Fruit fly (Drosophila melanogaster) S2 (cell line): ENCODE results near the gene Ac13E.
A peak's percentile ranks its signal among the peaks of the same experiment; 100 is the strongest.

Experiments used
- CG8478 ChIP-seq: fragments of >200 bp; optimal IDR thresholded peaks from 2 replicates; lab custom pipeline; 2018
- CTCF ChIP-seq, 2 experiments: fragments of >200 bp; optimal IDR thresholded peaks; 2 replicates each; lab custom pipeline; 2018

The Ac13E gene

DNA sequence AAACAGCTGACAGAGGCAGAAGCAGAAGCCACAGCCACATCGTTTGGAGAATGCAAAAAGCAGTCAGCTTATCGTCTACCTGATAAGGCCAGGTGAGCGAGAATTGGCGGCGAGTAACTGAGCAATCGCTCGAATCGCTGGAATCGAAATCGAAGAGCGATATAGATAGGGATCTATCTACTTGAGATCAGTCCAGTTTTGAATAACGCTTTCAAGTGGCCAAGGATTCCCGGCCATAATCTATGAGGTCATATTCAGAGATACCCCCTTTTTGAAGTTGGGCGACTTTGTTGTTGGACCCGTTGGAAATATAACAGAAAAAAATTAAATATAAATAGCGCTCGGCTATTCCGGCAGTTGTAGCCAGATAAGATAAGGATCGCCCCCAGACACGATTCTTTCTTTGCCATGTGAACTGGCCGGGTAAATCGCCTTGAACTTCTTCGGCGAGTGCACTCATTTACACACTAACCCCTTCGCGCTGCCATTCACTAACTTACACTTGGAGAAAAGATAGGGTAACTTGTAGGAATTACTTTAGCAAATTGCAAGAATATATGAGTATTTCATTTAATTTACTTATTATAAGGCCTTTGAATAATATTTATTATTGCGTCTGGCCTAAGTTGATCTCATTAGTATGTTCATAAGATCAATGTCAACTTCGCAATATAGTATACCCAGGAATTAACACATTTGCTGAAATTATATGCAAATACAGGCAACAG is 31.5 kb downstream of the Ac13E start:
- TF ChIP-seq CG8478: no peak
- no peak for TF ChIP-seq CTCF (optimal IDR thresholded peaks at IDR 0.05; lab: Kevin White, UChicago)

- no peak for TF ChIP-seq CG8478
- TF ChIP-seq CTCF (optimal IDR thresholded peaks at IDR 0.05; lab: Kevin White, UChicago): no peak
Measured at dm6 chrX:15511399-15511798, 42.7 kb downstream of the Ac13E start.

dm6 chrX:15502864-15503263 is 51.2 kb downstream of the Ac13E start:
- no peak for TF ChIP-seq CG8478
- no peak for TF ChIP-seq CTCF (optimal IDR thresholded peaks at IDR 0.05; lab: Kevin White, UChicago)

DNA sequence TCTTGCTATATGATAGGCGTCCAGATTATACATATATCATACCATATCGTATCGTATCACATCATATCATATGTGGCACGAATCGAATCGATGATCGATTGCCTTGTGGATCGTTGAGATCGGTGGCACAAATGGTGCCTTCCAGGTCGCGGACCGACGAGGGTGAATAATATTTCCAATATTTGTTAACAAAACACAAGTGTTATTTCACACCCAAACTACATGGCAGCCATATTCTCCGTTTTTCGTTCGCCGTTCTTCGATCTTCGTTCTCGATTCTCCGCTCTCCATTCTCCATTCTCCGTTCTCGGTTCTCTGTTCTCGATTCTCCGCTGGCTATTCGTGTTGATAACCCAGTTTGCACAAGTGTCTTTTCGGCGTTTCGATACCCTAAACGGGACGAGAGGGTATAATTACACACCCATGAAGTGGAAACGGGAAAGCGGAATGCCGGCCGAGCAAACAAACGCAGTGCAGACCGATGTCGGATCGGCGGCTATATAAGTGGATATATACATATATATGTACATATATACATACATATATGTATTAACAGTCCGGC is 52.3 kb downstream of the Ac13E start:
- TF ChIP-seq CTCF (optimal IDR thresholded peaks at IDR 0.05; lab: Kevin White, UChicago): no peak
- TF ChIP-seq CG8478: no peak

DNA sequence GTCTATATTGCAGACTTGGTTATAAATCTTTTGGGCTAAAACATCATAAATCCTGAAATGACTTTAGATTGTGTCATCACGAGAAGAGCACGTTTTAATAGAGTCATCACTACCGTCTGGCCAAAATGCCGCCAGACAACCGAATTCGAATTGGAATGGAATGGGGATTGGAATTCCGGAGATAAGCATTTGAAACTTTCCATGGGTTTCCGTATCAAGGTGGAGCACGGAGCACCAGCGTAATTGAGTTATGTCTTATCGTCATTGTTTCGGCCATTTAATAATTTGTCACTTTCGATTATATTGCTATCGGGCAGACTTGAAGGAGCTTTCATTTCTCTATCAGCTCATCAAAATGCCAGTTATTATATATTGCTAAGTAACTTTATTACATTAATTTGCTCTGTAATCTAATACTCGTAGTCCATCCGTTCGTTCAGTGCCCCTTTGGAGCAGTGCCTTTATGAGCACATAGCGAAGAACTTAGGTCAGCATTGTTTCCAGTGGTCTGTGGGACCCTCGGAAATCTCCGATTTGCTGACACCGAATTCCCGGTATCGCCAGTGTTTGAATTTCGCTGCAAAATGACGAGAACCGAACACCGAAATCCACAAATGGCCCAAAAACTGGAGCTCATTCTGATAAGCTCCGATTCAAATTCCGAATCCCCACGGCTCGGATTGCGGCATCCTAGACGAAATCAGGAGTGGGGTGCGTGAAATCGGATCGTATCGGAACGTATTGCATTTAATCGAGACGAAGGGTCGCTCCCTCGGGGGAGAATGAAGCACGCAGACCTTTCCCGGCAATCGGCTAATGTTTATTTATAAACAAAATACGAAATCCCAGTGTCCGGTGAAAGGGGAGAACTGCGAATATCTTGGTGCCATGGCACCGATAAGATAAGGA is 53.8 kb downstream of the Ac13E start:
- TF ChIP-seq CTCF (optimal IDR thresholded peaks at IDR 0.05; lab: Kevin White, UChicago) (no peak), CG8478 (no peak)

DNA sequence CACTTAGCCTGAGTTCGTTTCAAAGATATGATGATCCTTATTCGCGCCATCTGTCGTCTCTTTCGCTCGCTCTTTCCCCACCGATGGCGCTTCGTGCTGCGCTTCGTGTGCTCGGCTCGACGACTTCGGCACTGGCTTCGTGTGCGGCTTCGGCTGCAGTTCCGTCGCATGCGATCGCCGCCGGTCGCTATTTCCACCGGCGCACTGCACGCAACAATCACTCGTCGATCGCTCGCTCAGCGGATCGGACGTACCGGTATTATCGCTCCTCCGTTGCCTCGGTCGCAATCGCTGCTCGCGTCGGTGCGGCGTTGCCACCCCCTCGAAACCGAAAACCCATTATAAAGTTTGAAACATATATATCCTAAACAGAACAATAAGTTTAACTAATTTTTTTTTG is 55.3 kb downstream of the Ac13E start:
- TF ChIP-seq CG8478: no peak
- peak; percentile 45 to 64 for TF ChIP-seq CTCF (optimal IDR thresholded peaks at IDR 0.05; lab: Kevin White, UChicago)

dm6 chrX:15497440-15498271 is 56.4 kb downstream of the Ac13E start:
- TF ChIP-seq CTCF (optimal IDR thresholded peaks at IDR 0.05; lab: Kevin White, UChicago) (no peak), CG8478 (no peak)

DNA sequence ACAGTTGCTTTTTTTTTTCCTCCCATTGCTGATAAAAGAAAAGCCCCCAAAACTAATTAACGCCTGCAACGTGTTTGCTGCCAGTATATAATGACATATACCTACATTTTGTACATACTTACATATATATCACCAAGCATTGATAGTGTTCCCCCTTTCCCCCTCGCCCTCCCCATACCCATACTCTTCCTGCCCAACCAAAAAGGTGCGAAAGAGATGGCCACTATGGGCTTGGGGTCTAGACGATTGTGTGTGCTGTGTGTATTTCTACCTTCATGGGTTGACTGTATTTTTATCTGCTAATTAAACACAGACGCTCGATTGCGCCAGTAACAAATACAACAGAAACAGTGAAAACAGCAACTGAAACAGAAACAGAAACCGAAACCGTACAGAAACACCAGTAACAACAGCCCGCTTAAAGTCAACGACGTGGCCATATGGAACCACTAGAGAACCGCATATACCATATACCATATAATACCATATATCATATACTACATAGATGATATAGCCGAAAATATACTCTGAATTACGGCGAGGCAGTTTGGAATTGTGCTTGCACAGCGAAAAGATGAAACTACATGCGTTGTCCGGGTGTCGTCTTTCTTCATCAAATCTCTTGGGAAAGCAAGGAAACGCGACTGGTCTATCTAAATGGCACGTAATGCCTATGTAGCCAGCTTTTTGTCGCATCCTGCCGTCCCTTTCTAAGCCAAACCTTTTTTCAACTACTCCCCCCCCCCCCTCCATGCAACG is 57.2 kb downstream of the Ac13E start:
- TF ChIP-seq CTCF (optimal IDR thresholded peaks at IDR 0.05; lab: Kevin White, UChicago) (no peak), CG8478 (no peak)

DNA sequence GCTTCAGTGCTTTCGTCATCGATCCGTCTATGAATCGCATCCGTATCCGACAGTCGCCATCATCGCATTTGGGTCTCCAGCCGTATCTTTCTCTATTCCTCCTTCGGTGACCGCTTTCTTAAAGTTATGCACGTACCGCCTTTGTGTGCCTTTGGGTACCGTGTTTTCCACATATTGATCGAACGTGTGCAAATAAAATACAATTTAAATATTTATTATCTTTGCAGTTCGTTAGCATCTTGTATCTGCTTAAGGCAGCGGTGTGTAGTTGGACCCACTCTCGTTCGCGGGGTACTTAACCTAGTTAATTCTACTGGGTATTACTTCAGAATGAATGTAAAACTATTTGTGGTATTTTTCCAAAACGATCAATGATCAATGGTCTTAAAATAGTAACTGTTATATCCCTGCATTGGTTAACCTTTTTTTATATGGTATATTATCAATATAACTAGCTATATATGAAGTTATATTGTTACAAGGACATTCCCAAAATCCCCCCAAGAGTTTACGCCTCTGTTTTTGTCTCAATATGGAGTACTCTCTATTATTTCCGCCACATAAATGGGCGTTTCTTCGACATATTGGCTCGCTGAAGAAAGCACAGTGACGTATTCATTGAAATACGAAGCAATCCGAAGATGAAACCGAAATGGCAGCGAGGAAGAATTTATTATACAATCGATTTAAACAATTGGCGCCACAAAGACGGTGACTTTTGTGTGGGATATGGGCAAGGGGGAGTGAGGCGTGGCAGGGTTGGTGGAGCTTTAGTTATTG is 58.3 kb downstream of the Ac13E start:
- TF ChIP-seq CTCF (optimal IDR thresholded peaks at IDR 0.05; lab: Kevin White, UChicago) (no peak), CG8478 (no peak)

- TF ChIP-seq CG8478 (no peak), CTCF (optimal IDR thresholded peaks at IDR 0.05; lab: Kevin White, UChicago) (peak; percentile 73 to 81)
Measured at dm6 chrX:15490519-15490918, 63.6 kb downstream of the Ac13E start.

- no peak for TF ChIP-seq CTCF (optimal IDR thresholded peaks at IDR 0.05; lab: Kevin White, UChicago)
- no peak for TF ChIP-seq CG8478
Measured at dm6 chrX:15486682-15487081, 67.4 kb downstream of the Ac13E start, which contains the start of gene Gmap. Gene Gmap, plus strand, starts transcription at chrX:15486922.

DNA sequence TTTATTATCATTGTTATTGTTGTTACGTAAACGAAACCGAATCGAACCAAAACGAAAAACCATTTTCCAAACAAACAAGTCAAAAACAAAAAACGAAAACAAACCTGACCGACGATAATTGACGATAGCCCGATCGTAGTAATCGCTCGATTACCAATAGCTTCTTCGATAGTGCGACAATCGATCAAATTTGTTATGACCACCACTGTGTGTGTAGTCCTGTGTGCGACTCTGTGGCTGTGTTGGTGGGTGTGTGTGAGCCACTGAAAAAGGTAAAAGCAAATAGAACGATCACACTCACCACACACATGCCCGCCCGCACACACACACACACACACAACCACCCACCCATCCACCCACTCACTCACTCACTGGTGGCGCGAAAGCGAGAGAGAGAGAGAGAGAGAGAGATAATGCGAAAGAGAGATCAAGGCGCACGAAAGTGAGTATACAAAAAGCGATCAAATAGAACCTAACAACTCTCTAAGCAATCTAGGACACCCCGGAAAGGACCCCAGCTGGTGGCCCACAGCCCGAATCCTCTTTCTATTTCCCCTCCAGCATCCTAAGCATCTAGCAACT is 69.5 kb downstream of the Ac13E start:
- TF ChIP-seq CTCF (optimal IDR thresholded peaks at IDR 0.05; lab: Kevin White, UChicago): no peak
- TF ChIP-seq CG8478: no peak
